Fruit fly (Drosophila melanogaster) whole organism, pupa: ENCODE data around the gene CG13454.

Experiments used
- CG10348 ChIP-seq: fragments of 200-800 bp; sonication (Bioruptor generic); IDR thresholded peaks from 2 replicates; pipeline ENCODE4 v1.3.6; 2022; ENCODE audit warnings: missing biosample characterization, missing genetic modification characterization
- CG12605 ChIP-seq: fragments of 200-800 bp; sonication (Bioruptor generic); IDR thresholded peaks from 2 replicates; pipeline ENCODE4 v1.3.6; 2022; ENCODE audit warnings: missing biosample characterization, missing genetic modification characterization
- CG13204 ChIP-seq: fragments of 200-800 bp; sonication (Bioruptor generic); optimal IDR thresholded peaks from 2 replicates; lab custom pipeline; 2018; ENCODE audit warnings: missing biosample characterization, mild to moderate bottlenecking, missing genetic modification characterization, moderate library complexity
- CG14655 ChIP-seq: fragments of 200-800 bp; sonication (Bioruptor generic); optimal IDR thresholded peaks from 3 replicates; lab custom pipeline; 2017; ENCODE audit warnings: mild to moderate bottlenecking, missing biosample characterization, missing genetic modification reagents, missing genetic modification characterization
- CG15710 ChIP-seq: fragments of 200-800 bp; sonication (Bioruptor generic); optimal IDR thresholded peaks from 2 replicates; lab custom pipeline; 2018; ENCODE audit warnings: missing biosample characterization, mild to moderate bottlenecking, missing genetic modification characterization, moderate library complexity
- CG17806 ChIP-seq: fragments of 200-800 bp; sonication (Bioruptor generic); optimal IDR thresholded peaks from 2 replicates; lab custom pipeline; 2018; ENCODE audit warnings: missing biosample characterization, mild to moderate bottlenecking, missing genetic modification characterization, moderate library complexity
- CG32121 ChIP-seq: fragments of 200-800 bp; sonication (Bioruptor generic); IDR thresholded peaks from 2 replicates; pipeline ENCODE4 v1.3.6; 2022; ENCODE audit warnings: missing biosample characterization, missing genetic modification characterization
- CG34367 ChIP-seq: fragments of 200-800 bp; sonication (Bioruptor generic); optimal IDR thresholded peaks from 2 replicates; lab custom pipeline; 2018; ENCODE audit warnings: missing biosample characterization, mild to moderate bottlenecking, missing genetic modification characterization
- CG4496 ChIP-seq: fragments of 200-800 bp; sonication (Bioruptor generic); IDR thresholded peaks from 3 replicates; pipeline ENCODE4 v1.3.6; 2022; ENCODE audit warnings: missing biosample characterization, missing genetic modification characterization
- CG8159 ChIP-seq: fragments of 200-800 bp; sonication (Bioruptor generic); optimal IDR thresholded peaks from 3 replicates; lab custom pipeline; 2018; ENCODE audit warnings: missing biosample characterization, mild to moderate bottlenecking, missing genetic modification characterization, moderate library complexity
- CG8301 ChIP-seq: fragments of 200-800 bp; sonication (Bioruptor generic); optimal IDR thresholded peaks from 2 replicates; lab custom pipeline; 2018; ENCODE audit warnings: missing biosample characterization, mild to moderate bottlenecking, missing genetic modification characterization
- CG9948 ChIP-seq: fragments of 200-800 bp; sonication (Bioruptor generic); optimal IDR thresholded peaks from 2 replicates; lab custom pipeline; 2018; ENCODE audit warnings: missing biosample characterization, mild to moderate bottlenecking, missing genetic modification characterization, moderate library complexity
- D1 ChIP-seq: fragments of 200-800 bp; sonication (Bioruptor generic); optimal IDR thresholded peaks from 2 replicates; lab custom pipeline; 2018; ENCODE audit warnings: missing biosample characterization, mild to moderate bottlenecking, missing genetic modification characterization, moderate library complexity
- EcR ChIP-seq: fragments of 200-800 bp; sonication (Bioruptor generic); optimal IDR thresholded peaks from 3 replicates; lab custom pipeline; 2019; ENCODE audit warnings: missing biosample characterization, missing genetic modification characterization, mild to moderate bottlenecking, moderate library complexity, missing genetic modification reagents
- Ets98B ChIP-seq: fragments of 200-800 bp; sonication (Bioruptor generic); IDR thresholded peaks from 2 replicates; pipeline ENCODE4 v1.3.6; 2022; ENCODE audit warnings: missing biosample characterization, missing genetic modification characterization
- Pif1A ChIP-seq: fragments of 200-800 bp; sonication (Bioruptor generic); optimal IDR thresholded peaks from 3 replicates; lab custom pipeline; 2016; ENCODE audit warnings: missing biosample characterization, missing genetic modification characterization
- Pif1B ChIP-seq: fragments of 200-800 bp; sonication (Bioruptor generic); optimal IDR thresholded peaks from 3 replicates; lab custom pipeline; 2016; ENCODE audit warnings: missing biosample characterization, missing genetic modification characterization
- Snoo ChIP-seq: fragments of 200-800 bp; sonication (Bioruptor generic); optimal IDR thresholded peaks from 3 replicates; lab custom pipeline; 2017; ENCODE audit warnings: missing biosample characterization, mild to moderate bottlenecking, missing genetic modification characterization, inconsistent platforms
- fd96Ca ChIP-seq: fragments of 200-800 bp; sonication (Bioruptor generic); IDR thresholded peaks from 3 replicates; pipeline ENCODE4 v1.3.6; 2022; ENCODE audit warnings: missing biosample characterization, missing genetic modification characterization
- gl ChIP-seq: fragments of 200-800 bp; sonication (Bioruptor generic); optimal IDR thresholded peaks from 2 replicates; lab custom pipeline; 2018; ENCODE audit warnings: missing biosample characterization, mild to moderate bottlenecking, missing genetic modification characterization
- rn ChIP-seq: fragments of 200-800 bp; sonication (Bioruptor generic); IDR thresholded peaks from 2 replicates; pipeline ENCODE4 v1.3.6; 2022; ENCODE audit warnings: missing biosample characterization, missing genetic modification characterization

CG13454 gene

DNA sequence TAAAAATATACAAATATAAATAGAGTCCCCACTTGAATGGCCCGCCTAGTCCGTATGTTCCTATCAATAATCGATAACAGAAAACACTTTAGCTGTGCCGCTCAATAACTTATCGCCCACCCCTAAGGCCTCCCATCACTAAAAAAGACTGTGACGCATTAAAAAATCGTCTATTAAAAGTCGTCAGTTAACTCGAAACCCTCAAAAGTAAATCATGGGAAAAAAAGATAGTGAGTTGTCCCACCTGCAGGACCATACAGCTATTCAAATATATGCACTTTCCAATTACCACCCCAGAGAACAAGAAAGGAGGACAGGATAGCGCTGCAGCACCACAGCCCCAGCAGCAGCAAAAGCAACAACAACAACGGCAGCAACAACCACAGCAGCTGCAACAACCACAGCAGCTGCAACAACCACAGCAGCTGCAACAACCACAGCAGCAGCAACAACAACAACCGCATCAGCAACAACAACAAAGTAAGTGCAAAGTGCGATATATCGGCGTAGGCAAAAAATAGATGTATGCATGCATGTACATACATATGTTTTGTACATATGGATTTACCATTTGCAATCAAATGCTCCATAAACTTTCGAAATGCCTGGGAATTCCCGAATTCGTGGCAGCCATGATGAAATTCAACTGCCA is 37.3 kb upstream of the CG13454 start, which contains the start of gene AGO2:
TSS of gene AGO2 (plus strand) at position 121 of the 652 bp plus-strand sequence.
- peak; percentile 44 for TF ChIP-seq EcR
- TF ChIP-seq Ets98B (GFP tag; lab: Robert Waterston, UW): peak; percentile 94
- TF ChIP-seq Snoo (tag; lab: Kevin White, UChicago): no peak
- TF ChIP-seq Pif1B (GFP tag; lab: Kevin White, UChicago): no peak
- peak; percentile 92 for TF ChIP-seq CG12605
- TF ChIP-seq CG9948 (tag; lab: Kevin White, UChicago): peak; percentile 51
- TF ChIP-seq CG4496 (GFP tag; lab: Robert Waterston, UW): peak; percentile 96
- TF ChIP-seq Pif1A (GFP tag; lab: Kevin White, UChicago): peak; percentile 89
- peak; percentile 25 for TF ChIP-seq CG15710
- TF ChIP-seq fd96Ca: no peak
- no peak for TF ChIP-seq CG10348 (GFP tag; lab: Robert Waterston, UW)
- TF ChIP-seq CG14655 (GFP tag; lab: Kevin White, UChicago): peak; percentile 94
- TF ChIP-seq gl (tag; lab: Kevin White, UChicago): peak; percentile 99
- TF ChIP-seq CG8159 (tag; lab: Kevin White, UChicago): peak; percentile 75
- TF ChIP-seq D1 (tag; lab: Kevin White, UChicago): peak; percentile 64
- peak; percentile 82 for TF ChIP-seq rn (GFP tag; lab: Robert Waterston, UW)
- TF ChIP-seq CG32121 (GFP tag; lab: Robert Waterston, UW): peak; percentile 93
- peak; percentile 90 for TF ChIP-seq CG8301 (tag; lab: Kevin White, UChicago)

dm6 chr3L:15548843-15549242 is 32.0 kb upstream of the CG13454 start:
- TF ChIP-seq gl (tag; lab: Kevin White, UChicago): no peak
- TF ChIP-seq CG14655 (GFP tag; lab: Kevin White, UChicago): no peak
- TF ChIP-seq Snoo (tag; lab: Kevin White, UChicago): no peak
- no peak for TF ChIP-seq EcR
- no peak for TF ChIP-seq CG17806
- no peak for TF ChIP-seq rn (GFP tag; lab: Robert Waterston, UW)
- TF ChIP-seq CG15710: no peak
- no peak for TF ChIP-seq D1 (tag; lab: Kevin White, UChicago)
- no peak for TF ChIP-seq Ets98B (GFP tag; lab: Robert Waterston, UW)
- no peak for TF ChIP-seq CG4496 (GFP tag; lab: Robert Waterston, UW)
- TF ChIP-seq Pif1B (GFP tag; lab: Kevin White, UChicago): no peak
- no peak for TF ChIP-seq CG8159 (tag; lab: Kevin White, UChicago)
- no peak for TF ChIP-seq CG32121 (GFP tag; lab: Robert Waterston, UW)
- TF ChIP-seq CG13204 (GFP tag; lab: Kevin White, UChicago): no peak
- TF ChIP-seq Pif1A (GFP tag; lab: Kevin White, UChicago): no peak
- no peak for TF ChIP-seq CG34367 (tag; lab: Kevin White, UChicago)
- TF ChIP-seq CG8301 (tag; lab: Kevin White, UChicago): no peak
- no peak for TF ChIP-seq CG9948 (tag; lab: Kevin White, UChicago)

dm6 chr3L:15547187-15547790 is 30.4 kb upstream of the CG13454 start:
- TF ChIP-seq rn (GFP tag; lab: Robert Waterston, UW) (no peak), CG9948 (tag; lab: Kevin White, UChicago) (no peak), gl (tag; lab: Kevin White, UChicago) (no peak), Ets98B (GFP tag; lab: Robert Waterston, UW) (no peak), CG34367 (tag; lab: Kevin White, UChicago) (no peak), Pif1B (GFP tag; lab: Kevin White, UChicago) (no peak), CG13204 (GFP tag; lab: Kevin White, UChicago) (no peak), fd96Ca (no peak), CG17806 (no peak), CG12605 (no peak), CG10348 (GFP tag; lab: Robert Waterston, UW) (no peak), CG8159 (tag; lab: Kevin White, UChicago) (no peak), CG4496 (GFP tag; lab: Robert Waterston, UW) (no peak), EcR (no peak), CG15710 (no peak), D1 (tag; lab: Kevin White, UChicago) (no peak), CG8301 (tag; lab: Kevin White, UChicago) (no peak), Snoo (tag; lab: Kevin White, UChicago) (no peak), CG32121 (GFP tag; lab: Robert Waterston, UW) (no peak), Pif1A (GFP tag; lab: Kevin White, UChicago) (no peak)

- TF ChIP-seq gl (tag; lab: Kevin White, UChicago) (no peak), CG4496 (GFP tag; lab: Robert Waterston, UW) (peak; percentile 15; the same call in 1 of the 3 replicates), CG34367 (tag; lab: Kevin White, UChicago) (no peak), CG14655 (GFP tag; lab: Kevin White, UChicago) (peak; percentile 60), D1 (tag; lab: Kevin White, UChicago) (no peak), CG8159 (tag; lab: Kevin White, UChicago) (no peak), CG8301 (tag; lab: Kevin White, UChicago) (peak; percentile 44), Pif1B (GFP tag; lab: Kevin White, UChicago) (no peak), Ets98B (GFP tag; lab: Robert Waterston, UW) (peak; percentile 11; the same call in 1 of the 2 replicates), EcR (peak; percentile 72), CG32121 (GFP tag; lab: Robert Waterston, UW) (no peak), fd96Ca (no peak; the same call in 2 of the 3 replicates), CG9948 (tag; lab: Kevin White, UChicago) (no peak), Pif1A (GFP tag; lab: Kevin White, UChicago) (peak; percentile 20), CG13204 (GFP tag; lab: Kevin White, UChicago) (no peak), CG12605 (no peak), CG17806 (no peak), rn (GFP tag; lab: Robert Waterston, UW) (no peak), Snoo (tag; lab: Kevin White, UChicago) (peak; percentile 24), CG10348 (GFP tag; lab: Robert Waterston, UW) (no peak), CG15710 (no peak)
- TF ChIP-seq, all 21 proteins: peak for 7
These were observed 27.9 kb upstream of the CG13454 start for dm6 chr3L:15544455-15545415.
